Fruit fly (Drosophila melanogaster) Kc167 (cell line): Measurements from ENCODE around the gene GstD6.

ENCODE experiments used
- psq ChIP-seq: fragments of >200 bp; optimal IDR thresholded peaks from 2 replicates; lab custom pipeline; 2017; ENCODE audit warnings: missing external identifiers
- ttk ChIP-seq: sonication (Bioruptor generic); optimal IDR thresholded peaks from 2 replicates; lab custom pipeline; 2017; ENCODE audit warnings: missing external identifiers

DNA sequence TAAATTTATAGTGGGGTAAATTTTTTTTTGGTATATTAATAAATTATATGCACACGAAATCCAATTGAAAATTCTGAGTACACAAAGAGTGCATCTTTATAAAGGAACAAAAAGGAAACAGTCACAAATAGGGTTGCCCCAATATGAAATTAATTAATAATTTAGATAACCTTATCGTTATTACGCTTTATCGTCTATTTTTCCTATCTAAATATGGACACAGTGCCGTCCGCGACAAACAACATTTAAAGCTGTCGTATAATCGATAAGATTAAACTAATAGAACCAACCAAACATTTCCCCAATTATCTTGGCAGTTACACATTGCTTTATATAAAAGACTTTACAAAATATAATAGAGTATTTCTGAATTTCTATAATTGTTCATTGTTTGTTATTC, 21.1 kb downstream of the GstD6 start:
- TF ChIP-seq psq (lab: Kevin White, UChicago) (no peak), ttk (no peak)
